Worm (Caenorhabditis elegans) whole organism, late embryonic: ENCODE measurements around the gene ndub-2.

Source experiments
- C08G9.2 ChIP-seq: sonication (generic microtip); optimal IDR thresholded peaks from 2 replicates; lab custom pipeline; 2016; ENCODE audit warnings: mild to moderate bottlenecking, missing genetic modification characterization, moderate library complexity, missing compliant biosample characterization
- C38D4.7 ChIP-seq: fragments of 200-800 bp; sonication (Bioruptor generic); optimal IDR thresholded peaks from 2 replicates; lab custom pipeline; 2018; ENCODE audit warnings: mild to moderate bottlenecking, missing genetic modification characterization, moderate library complexity, missing compliant biosample characterization
- F13H6.1 ChIP-seq: sonication (generic microtip); optimal IDR thresholded peaks from 2 replicates; lab custom pipeline; 2016; ENCODE audit warnings: missing genetic modification characterization, missing compliant biosample characterization
- K02D7.2 ChIP-seq: sonication (generic microtip); optimal IDR thresholded peaks from 2 replicates; lab custom pipeline; 2017; ENCODE audit warnings: mild to moderate bottlenecking, missing genetic modification characterization, missing compliant biosample characterization
- K09A11.1 ChIP-seq: sonication (generic microtip); optimal IDR thresholded peaks from 2 replicates; lab custom pipeline; 2017; ENCODE audit warnings: antibody characterized with exemption, mild to moderate bottlenecking, missing genetic modification characterization, missing compliant biosample characterization; ENCODE audit not compliant: insufficient read depth
- T23F11.4 ChIP-seq: fragments of 200-800 bp; sonication (Bioruptor generic); optimal IDR thresholded peaks from 2 replicates; lab custom pipeline; 2018; ENCODE audit warnings: mild to moderate bottlenecking, missing genetic modification characterization, missing compliant biosample characterization
- Y22D7AL.16 ChIP-seq: sonication (generic microtip); optimal IDR thresholded peaks from 2 replicates; lab custom pipeline; 2016; ENCODE audit warnings: missing genetic modification characterization, missing compliant biosample characterization
- ceh-14 ChIP-seq: sonication (generic microtip); optimal IDR thresholded peaks from 2 replicates; lab custom pipeline; 2016; ENCODE audit warnings: missing genotype, missing genetic modification characterization, missing compliant biosample characterization
- ceh-19 ChIP-seq: fragments of 200-800 bp; sonication (Bioruptor generic); optimal IDR thresholded peaks from 2 replicates; lab custom pipeline; 2018; ENCODE audit warnings: mild to moderate bottlenecking, missing genetic modification characterization, missing compliant biosample characterization
- ceh-24 ChIP-seq: sonication (generic microtip); optimal IDR thresholded peaks from 2 replicates; lab custom pipeline; 2016; ENCODE audit warnings: mild to moderate bottlenecking, missing genetic modification characterization, missing compliant biosample characterization
- ceh-30 ChIP-seq: fragments of 150-350 bp; optimal IDR thresholded peaks from 2 replicates; lab custom pipeline; 2014; ENCODE audit warnings: missing biosample characterization, missing genetic modification characterization
- ceh-45 ChIP-seq: fragments of 200-800 bp; sonication (Bioruptor generic); IDR thresholded peaks from 2 replicates; pipeline ENCODE4 v1.3.6; 2022; ENCODE audit warnings: missing genetic modification reagents, missing genetic modification characterization, missing compliant biosample characterization
- ceh-48 ChIP-seq: sonication (generic microtip); optimal IDR thresholded peaks from 2 replicates; lab custom pipeline; 2016; ENCODE audit warnings: missing genetic modification characterization, inconsistent platforms, missing compliant biosample characterization
- ceh-9 ChIP-seq: sonication (generic microtip); optimal IDR thresholded peaks from 2 replicates; lab custom pipeline; 2016; ENCODE audit warnings: mild to moderate bottlenecking, missing genetic modification characterization, inconsistent platforms, missing compliant biosample characterization
- elt-2 ChIP-seq: sonication (generic microtip); optimal IDR thresholded peaks from 2 replicates; lab custom pipeline; 2016; ENCODE audit warnings: missing genetic modification reagents, missing genetic modification characterization, missing compliant biosample characterization
- elt-4 ChIP-seq: sonication (generic microtip); optimal IDR thresholded peaks from 2 replicates; lab custom pipeline; 2016; ENCODE audit warnings: missing genetic modification characterization, missing compliant biosample characterization
- ets-4 ChIP-seq: sonication (generic microtip); optimal IDR thresholded peaks from 2 replicates; lab custom pipeline; 2016; ENCODE audit warnings: missing genetic modification characterization, missing compliant biosample characterization
- fax-1 ChIP-seq: sonication (generic microtip); optimal IDR thresholded peaks from 2 replicates; lab custom pipeline; 2016; ENCODE audit warnings: missing genotype, missing genetic modification characterization, missing compliant biosample characterization
- hlh-13 ChIP-seq: fragments of 200-800 bp; sonication (Bioruptor generic); optimal IDR thresholded peaks from 2 replicates; lab custom pipeline; 2018; ENCODE audit warnings: mild to moderate bottlenecking, missing genetic modification characterization, missing compliant biosample characterization
- hlh-30 ChIP-seq: sonication (generic microtip); optimal IDR thresholded peaks from 2 replicates; lab custom pipeline; 2017; ENCODE audit warnings: antibody characterized with exemption, missing genetic modification characterization, missing compliant biosample characterization; ENCODE audit not compliant: insufficient read depth
- hlh-6 ChIP-seq: sonication (generic microtip); optimal IDR thresholded peaks from 2 replicates; lab custom pipeline; 2016; ENCODE audit warnings: missing genotype, missing genetic modification characterization, missing compliant biosample characterization
- hlh-8 ChIP-seq: sonication (generic microtip); optimal IDR thresholded peaks from 2 replicates; lab custom pipeline; 2016; ENCODE audit warnings: missing genotype, missing genetic modification characterization, missing compliant biosample characterization
- lim-6 ChIP-seq: sonication (generic microtip); optimal IDR thresholded peaks from 2 replicates; lab custom pipeline; 2016; ENCODE audit warnings: missing genetic modification characterization, missing compliant biosample characterization
- mec-3 ChIP-seq: sonication (generic microtip); optimal IDR thresholded peaks from 2 replicates; lab custom pipeline; 2016; ENCODE audit warnings: borderline replicate concordance, missing genetic modification characterization, missing compliant biosample characterization
- nfya-1 ChIP-seq: sonication (generic microtip); optimal IDR thresholded peaks from 2 replicates; lab custom pipeline; 2017; ENCODE audit warnings: missing genetic modification characterization, mild to moderate bottlenecking, missing compliant biosample characterization, antibody characterized with exemption, moderate library complexity
- odd-2 ChIP-seq: sonication (generic microtip); optimal IDR thresholded peaks from 2 replicates; lab custom pipeline; 2017; ENCODE audit warnings: antibody characterized with exemption, mild to moderate bottlenecking, missing genetic modification characterization, missing compliant biosample characterization
- pag-3 ChIP-seq: sonication (generic microtip); optimal IDR thresholded peaks from 2 replicates; lab custom pipeline; 2016; ENCODE audit warnings: missing compliant biosample characterization, missing genetic modification characterization, borderline replicate concordance
- pax-1 ChIP-seq: fragments of 150-350 bp; optimal IDR thresholded peaks from 2 replicates; lab custom pipeline; 2014; ENCODE audit warnings: missing biosample characterization, missing genetic modification characterization
- pha-4 ChIP-seq: fragments of 150-350 bp; optimal IDR thresholded peaks from 2 replicates; lab custom pipeline; 2018; ENCODE audit warnings: missing biosample characterization, missing genetic modification reagents, missing genetic modification characterization
- pqm-1 ChIP-seq: sonication (generic microtip); optimal IDR thresholded peaks from 2 replicates; lab custom pipeline; 2016; ENCODE audit warnings: missing genetic modification characterization, missing compliant biosample characterization
- pros-1 ChIP-seq: fragments of 150-350 bp; optimal IDR thresholded peaks from 2 replicates; lab custom pipeline; 2014; ENCODE audit warnings: missing biosample characterization, missing genetic modification reagents, missing genetic modification characterization
- ref-2 ChIP-seq: sonication (generic microtip); optimal IDR thresholded peaks from 2 replicates; lab custom pipeline; 2016; ENCODE audit warnings: missing genetic modification characterization, missing compliant biosample characterization
- sdc-2 ChIP-seq: sonication (generic microtip); optimal IDR thresholded peaks from 2 replicates; lab custom pipeline; 2016; ENCODE audit warnings: missing genotype, missing genetic modification characterization, missing compliant biosample characterization
- sox-2 ChIP-seq: fragments of 200-800 bp; sonication (Bioruptor generic); IDR thresholded peaks from 2 replicates; pipeline ENCODE4 v1.3.6; 2022; ENCODE audit warnings: missing genetic modification reagents, missing genetic modification characterization, missing compliant biosample characterization
- syd-9 ChIP-seq: sonication (generic microtip); optimal IDR thresholded peaks from 2 replicates; lab custom pipeline; 2016; ENCODE audit warnings: mild to moderate bottlenecking, missing genetic modification characterization, moderate library complexity, missing compliant biosample characterization
- tbx-2 ChIP-seq: sonication (generic microtip); optimal IDR thresholded peaks from 2 replicates; lab custom pipeline; 2016; ENCODE audit warnings: missing genetic modification characterization, missing compliant biosample characterization
- tbx-7 ChIP-seq: sonication (generic microtip); optimal IDR thresholded peaks from 2 replicates; lab custom pipeline; 2016; ENCODE audit warnings: missing genotype, missing genetic modification characterization, missing compliant biosample characterization
- unc-42 ChIP-seq: sonication (generic microtip); optimal IDR thresholded peaks from 2 replicates; lab custom pipeline; 2016; ENCODE audit warnings: missing genotype, missing genetic modification characterization, missing compliant biosample characterization
- unc-55 ChIP-seq: sonication (generic microtip); optimal IDR thresholded peaks from 2 replicates; lab custom pipeline; 2017; ENCODE audit warnings: missing biosample characterization, missing genetic modification reagents, missing genetic modification characterization
- unc-86 ChIP-seq: sonication (generic microtip); optimal IDR thresholded peaks from 2 replicates; lab custom pipeline; 2016; ENCODE audit warnings: missing genetic modification characterization, missing compliant biosample characterization
- zip-5 ChIP-seq: sonication (generic microtip); optimal IDR thresholded peaks from 2 replicates; lab custom pipeline; 2016; ENCODE audit warnings: missing genetic modification characterization, missing compliant biosample characterization

ndub-2 gene

ce11 chrII:8997479-8997878, 1.3 kb downstream of the ndub-2 start, which contains the start of the genes F44G4.3 and tdp-1:
Gene F44G4.3, minus strand, starts transcription at chrII:8997662.
Gene tdp-1, plus strand, starts transcription at chrII:8997825.
- TF ChIP-seq sox-2 (no peak), T23F11.4 (GFP tag; lab: Kevin White, UChicago) (no peak), ceh-19 (GFP tag; lab: Kevin White, UChicago) (no peak), K02D7.2 (tag; lab: Kevin White, UChicago) (no peak), pag-3 (tag; lab: Kevin White, UChicago) (no peak), elt-2 (tag; lab: Kevin White, UChicago) (no peak), C08G9.2 (tag; lab: Kevin White, UChicago) (no peak), ceh-48 (tag; lab: Kevin White, UChicago) (peak; percentile 21), ceh-45 (GFP tag; lab: Robert Waterston, UW) (no peak), mec-3 (no peak), unc-42 (peak; percentile 91), K09A11.1 (no peak), pha-4 (tag; lab: Kevin White, UChicago) (no peak), nfya-1 (tag; lab: Kevin White, UChicago) (peak; percentile 30), hlh-30 (tag; lab: Kevin White, UChicago) (no peak), ceh-14 (tag; lab: Kevin White, UChicago) (peak; percentile 52), hlh-8 (no peak), Y22D7AL.16 (tag; lab: Kevin White, UChicago) (no peak), pqm-1 (tag; lab: Kevin White, UChicago) (no peak), ceh-30 (tag; lab: Kevin White, UChicago) (no peak), C38D4.7 (GFP tag; lab: Kevin White, UChicago) (no peak), odd-2 (tag; lab: Kevin White, UChicago) (no peak)

- TF ChIP-seq hlh-6 (tag; lab: Kevin White, UChicago) (no peak), odd-2 (tag; lab: Kevin White, UChicago) (no peak), ref-2 (no peak), fax-1 (tag; lab: Kevin White, UChicago) (no peak), zip-5 (tag; lab: Kevin White, UChicago) (no peak), C38D4.7 (GFP tag; lab: Kevin White, UChicago) (no peak), F13H6.1 (tag; lab: Kevin White, UChicago) (no peak), tbx-2 (tag; lab: Kevin White, UChicago) (no peak), nfya-1 (tag; lab: Kevin White, UChicago) (no peak), sdc-2 (no peak), sox-2 (no peak), ceh-14 (tag; lab: Kevin White, UChicago) (no peak), elt-4 (tag; lab: Kevin White, UChicago) (no peak), ceh-45 (GFP tag; lab: Robert Waterston, UW) (no peak), unc-86 (tag; lab: Kevin White, UChicago) (no peak), lim-6 (tag; lab: Kevin White, UChicago) (no peak)
Observed at ce11 chrII:9000331-9000730, 4.2 kb downstream of the ndub-2 start, which contains the start of gene F44G4.5. Gene F44G4.5, minus strand, starts transcription at chrII:9000431.

ce11 chrII:9001743-9002222, 5.6 kb downstream of the ndub-2 start, which contains the start of gene F44G4.6:
Gene F44G4.6, minus strand, starts transcription at chrII:9001793.
- TF ChIP-seq hlh-6 (tag; lab: Kevin White, UChicago) (no peak), syd-9 (tag; lab: Kevin White, UChicago) (no peak), hlh-13 (GFP tag; lab: Kevin White, UChicago) (no peak), tbx-7 (tag; lab: Kevin White, UChicago) (no peak), ceh-24 (no peak), ets-4 (tag; lab: Kevin White, UChicago) (no peak), pax-1 (tag; lab: Kevin White, UChicago) (no peak), pros-1 (no peak), elt-2 (tag; lab: Kevin White, UChicago) (no peak), tbx-2 (tag; lab: Kevin White, UChicago) (no peak), ceh-9 (tag; lab: Kevin White, UChicago) (no peak), unc-55 (GFP tag; lab: Kevin White, UChicago) (no peak)
